Fruit fly (Drosophila melanogaster): ENCODE data around the gene CG31342.

The CG31342 gene

DNA sequence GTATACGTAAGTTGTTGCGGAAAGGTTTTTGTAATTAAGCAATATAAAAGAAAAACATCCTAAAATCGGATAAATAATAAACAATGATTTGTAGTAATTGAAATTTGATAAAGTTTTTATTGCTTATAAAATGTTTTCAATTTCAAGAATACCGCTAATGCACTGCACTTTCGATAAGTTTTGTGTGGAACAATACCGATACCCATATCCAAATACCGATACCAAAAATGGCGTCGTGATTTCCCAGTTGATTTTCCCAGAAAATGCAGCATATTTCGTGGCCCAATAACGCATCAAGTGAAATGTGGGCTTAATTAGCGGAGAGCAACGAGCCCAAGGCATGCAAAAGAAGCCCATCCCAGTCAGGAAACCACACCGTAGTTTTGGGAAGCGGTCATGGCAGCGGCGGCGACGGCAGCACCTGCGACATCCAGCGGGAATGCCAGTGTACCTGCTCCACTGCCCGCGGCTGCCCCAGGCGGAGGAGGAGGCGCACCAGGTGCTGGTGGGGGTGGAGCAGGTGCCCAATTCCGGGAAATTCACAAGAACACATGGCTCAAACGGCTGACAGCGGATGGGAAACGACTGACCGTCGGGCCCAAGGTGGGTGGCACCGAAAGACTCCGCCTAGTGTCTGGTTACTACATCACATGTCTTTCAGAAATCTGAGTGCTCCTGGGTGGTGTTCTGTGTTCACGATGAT, at the start of gene CG31342:
Gene CG31342 (plus strand): TSS at position 214 of the 703 bp plus-strand sequence.
- TF ChIP-seq insv (optimal IDR thresholded peaks at IDR 0.05), result no peak
- TF ChIP-seq psq (optimal IDR thresholded peaks at IDR 0.05), result no peak
- no peak for TF ChIP-seq Myc (optimal IDR thresholded peaks at IDR 0.05)
- TF ChIP-seq h (optimal IDR thresholded peaks at IDR 0.05), result no peak
- TF ChIP-seq Sin3A (optimal IDR thresholded peaks at IDR 0.05), result no peak
- no peak for TF ChIP-seq ttk (optimal IDR thresholded peaks at IDR 0.05)

- TF ChIP-seq Myc (optimal IDR thresholded peaks at IDR 0.05) (no peak), ttk (optimal IDR thresholded peaks at IDR 0.05) (no peak), Sin3A (optimal IDR thresholded peaks at IDR 0.05) (no peak), h (optimal IDR thresholded peaks at IDR 0.05) (no peak), psq (optimal IDR thresholded peaks at IDR 0.05) (no peak), insv (optimal IDR thresholded peaks at IDR 0.05) (no peak)
Observed at dm6 chr3R:12957388-12957787, 28.5 kb upstream of the CG31342 start.

DNA sequence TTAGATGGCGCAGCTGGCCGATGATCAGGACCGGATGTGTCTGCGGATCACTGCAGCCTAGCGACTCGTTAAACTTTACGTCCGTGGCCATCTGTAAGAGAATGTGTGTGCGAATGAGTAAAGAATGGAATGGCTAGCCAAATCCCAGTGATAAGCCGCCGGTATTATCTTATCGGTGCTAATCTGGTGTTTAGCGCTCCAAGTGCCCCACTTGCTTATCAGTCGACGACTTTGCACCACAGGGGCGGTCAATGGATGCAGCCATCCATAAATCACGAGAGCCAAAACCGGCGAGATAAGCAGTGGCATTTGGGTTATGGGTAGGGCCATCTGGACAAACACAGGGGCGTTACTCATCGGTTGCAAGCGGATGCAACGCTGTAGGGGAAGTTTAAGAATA, 25.6 kb upstream of the CG31342 start:
- no peak for TF ChIP-seq ttk (optimal IDR thresholded peaks at IDR 0.05)
- TF ChIP-seq h (optimal IDR thresholded peaks at IDR 0.05), result no peak
- no peak for TF ChIP-seq insv (optimal IDR thresholded peaks at IDR 0.05)
- TF ChIP-seq Sin3A (optimal IDR thresholded peaks at IDR 0.05), result no peak
- no peak for TF ChIP-seq psq (optimal IDR thresholded peaks at IDR 0.05)
- no peak for TF ChIP-seq Myc (optimal IDR thresholded peaks at IDR 0.05)

dm6 chr3R:12960929-12961855, 24.6 kb upstream of the CG31342 start, which contains the start of gene Spc25:
TSS of gene Spc25 (plus strand) at chr3R:12961745.
- TF ChIP-seq ttk (optimal IDR thresholded peaks at IDR 0.05) (no peak), Myc (optimal IDR thresholded peaks at IDR 0.05) (no peak), h (optimal IDR thresholded peaks at IDR 0.05) (no peak), Sin3A (optimal IDR thresholded peaks at IDR 0.05) (no peak), psq (optimal IDR thresholded peaks at IDR 0.05) (no peak), insv (optimal IDR thresholded peaks at IDR 0.05) (no peak)

dm6 chr3R:12962612-12963011, 23.2 kb upstream of the CG31342 start:
- TF ChIP-seq insv (optimal IDR thresholded peaks at IDR 0.05), result no peak
- TF ChIP-seq psq (optimal IDR thresholded peaks at IDR 0.05), result no peak
- no peak for TF ChIP-seq Myc (optimal IDR thresholded peaks at IDR 0.05)
- TF ChIP-seq h (optimal IDR thresholded peaks at IDR 0.05), result no peak
- TF ChIP-seq ttk (optimal IDR thresholded peaks at IDR 0.05), result no peak
- TF ChIP-seq Sin3A (optimal IDR thresholded peaks at IDR 0.05), result no peak

- TF ChIP-seq h (optimal IDR thresholded peaks at IDR 0.05) (no peak), Sin3A (optimal IDR thresholded peaks at IDR 0.05) (no peak), insv (optimal IDR thresholded peaks at IDR 0.05) (no peak), psq (optimal IDR thresholded peaks at IDR 0.05) (no peak), ttk (optimal IDR thresholded peaks at IDR 0.05) (no peak), Myc (optimal IDR thresholded peaks at IDR 0.05) (no peak)
Observed at dm6 chr3R:12963491-12963890, 22.4 kb upstream of the CG31342 start, which contains the start of gene Cyp304a1. TSS of gene Cyp304a1 (plus strand) at chr3R:12963791.

dm6 chr3R:12964043-12964442, 21.8 kb upstream of the CG31342 start:
- TF ChIP-seq Myc (optimal IDR thresholded peaks at IDR 0.05), result no peak
- TF ChIP-seq Sin3A (optimal IDR thresholded peaks at IDR 0.05), result no peak
- no peak for TF ChIP-seq h (optimal IDR thresholded peaks at IDR 0.05)
- no peak for TF ChIP-seq insv (optimal IDR thresholded peaks at IDR 0.05)
- TF ChIP-seq ttk (optimal IDR thresholded peaks at IDR 0.05), result no peak
- no peak for TF ChIP-seq psq (optimal IDR thresholded peaks at IDR 0.05)

DNA sequence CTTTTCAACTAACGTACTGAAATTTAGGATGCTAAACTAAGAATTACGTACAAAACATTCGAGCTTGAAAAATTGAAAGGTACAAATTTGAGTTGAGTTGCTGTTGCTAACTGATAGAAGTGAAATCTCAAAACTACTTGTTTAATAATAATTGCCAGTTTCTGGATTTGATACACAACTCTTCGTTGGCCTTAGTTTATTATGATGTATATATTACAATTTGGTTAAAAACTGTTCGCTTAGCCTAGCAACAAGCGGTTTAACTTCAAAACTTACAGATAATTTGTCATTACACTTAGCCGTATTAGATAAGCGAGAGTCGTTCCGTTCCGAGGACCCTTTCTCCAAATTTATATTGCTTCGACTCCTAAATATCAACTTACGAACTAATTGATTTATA, 18.2 kb upstream of the CG31342 start, which contains the start of the genes CG14384 and grsm:
Gene CG14384 (minus strand): TSS at position 101 of the 400 bp plus-strand sequence.
Gene grsm (minus strand): TSS at position 101 of the 400 bp plus-strand sequence.
- TF ChIP-seq insv (optimal IDR thresholded peaks at IDR 0.05), result no peak
- TF ChIP-seq Myc (optimal IDR thresholded peaks at IDR 0.05), result no peak
- no peak for TF ChIP-seq psq (optimal IDR thresholded peaks at IDR 0.05)
- TF ChIP-seq h (optimal IDR thresholded peaks at IDR 0.05), result no peak
- no peak for TF ChIP-seq Sin3A (optimal IDR thresholded peaks at IDR 0.05)
- no peak for TF ChIP-seq ttk (optimal IDR thresholded peaks at IDR 0.05)

DNA sequence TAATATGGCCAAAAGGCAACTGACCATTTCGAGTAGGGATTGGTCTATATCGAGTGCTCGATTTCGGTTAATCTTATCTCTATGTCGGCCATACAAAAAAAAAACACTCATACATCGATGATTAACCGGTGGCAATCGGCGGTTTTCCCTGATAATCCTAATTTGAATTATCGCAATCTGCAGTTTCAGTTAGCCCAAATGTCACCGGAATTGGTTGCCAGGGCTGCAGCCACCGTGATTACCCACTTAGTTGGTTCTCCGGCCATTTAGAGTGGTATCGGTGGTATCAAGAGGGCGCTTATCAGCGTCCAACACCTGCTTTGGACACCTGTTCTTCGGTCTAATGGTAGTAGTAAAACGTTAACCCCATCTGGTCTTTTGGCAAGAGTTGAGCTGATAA, 13.7 kb upstream of the CG31342 start:
- no peak for TF ChIP-seq h (optimal IDR thresholded peaks at IDR 0.05)
- TF ChIP-seq Myc (optimal IDR thresholded peaks at IDR 0.05), result no peak
- TF ChIP-seq ttk (optimal IDR thresholded peaks at IDR 0.05), result no peak
- no peak for TF ChIP-seq insv (optimal IDR thresholded peaks at IDR 0.05)
- no peak for TF ChIP-seq psq (optimal IDR thresholded peaks at IDR 0.05)
- no peak for TF ChIP-seq Sin3A (optimal IDR thresholded peaks at IDR 0.05)

dm6 chr3R:12974447-12974846, 11.4 kb upstream of the CG31342 start:
- TF ChIP-seq h (optimal IDR thresholded peaks at IDR 0.05) (no peak), psq (optimal IDR thresholded peaks at IDR 0.05) (no peak), ttk (optimal IDR thresholded peaks at IDR 0.05) (no peak), Myc (optimal IDR thresholded peaks at IDR 0.05) (no peak), Sin3A (optimal IDR thresholded peaks at IDR 0.05) (no peak), insv (optimal IDR thresholded peaks at IDR 0.05) (no peak)

DNA sequence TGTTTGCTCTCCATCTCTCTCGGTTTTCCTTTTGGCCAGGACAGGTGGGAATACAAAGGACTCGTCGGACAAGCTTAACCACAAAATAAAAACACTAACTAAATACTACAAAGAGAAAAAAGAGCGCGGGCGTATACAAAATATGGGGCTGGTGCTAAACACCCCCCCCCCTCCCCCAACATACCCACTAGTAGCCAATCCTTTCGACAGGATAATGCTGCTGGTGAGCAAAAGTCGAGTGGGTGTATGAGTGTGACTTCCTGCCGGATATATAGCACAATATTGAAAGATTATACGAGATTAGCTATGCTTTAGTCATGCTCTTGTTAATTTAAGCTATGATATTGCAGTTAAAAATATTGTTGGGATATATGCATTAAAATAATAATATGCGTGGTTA, 10.6 kb upstream of the CG31342 start:
- TF ChIP-seq ttk (optimal IDR thresholded peaks at IDR 0.05), result no peak
- no peak for TF ChIP-seq Sin3A (optimal IDR thresholded peaks at IDR 0.05)
- no peak for TF ChIP-seq Myc (optimal IDR thresholded peaks at IDR 0.05)
- TF ChIP-seq h (optimal IDR thresholded peaks at IDR 0.05), result no peak
- TF ChIP-seq psq (optimal IDR thresholded peaks at IDR 0.05), result no peak
- TF ChIP-seq insv (optimal IDR thresholded peaks at IDR 0.05), result no peak
